Worm (Caenorhabditis elegans) whole organism, late embryonic: ENCODE measurements around the gene R03H10.11.

Experiments used
- C08G9.2 ChIP-seq: sonication (generic microtip); optimal IDR thresholded peaks from 2 replicates; lab custom pipeline; 2016; ENCODE audit warnings: mild to moderate bottlenecking, missing genetic modification characterization, moderate library complexity, missing compliant biosample characterization
- C38D4.7 ChIP-seq: fragments of 200-800 bp; sonication (Bioruptor generic); optimal IDR thresholded peaks from 2 replicates; lab custom pipeline; 2018; ENCODE audit warnings: mild to moderate bottlenecking, missing genetic modification characterization, moderate library complexity, missing compliant biosample characterization
- K02D7.2 ChIP-seq: sonication (generic microtip); optimal IDR thresholded peaks from 2 replicates; lab custom pipeline; 2017; ENCODE audit warnings: mild to moderate bottlenecking, missing genetic modification characterization, missing compliant biosample characterization
- T23F11.4 ChIP-seq: fragments of 200-800 bp; sonication (Bioruptor generic); optimal IDR thresholded peaks from 2 replicates; lab custom pipeline; 2018; ENCODE audit warnings: mild to moderate bottlenecking, missing genetic modification characterization, missing compliant biosample characterization
- ahr-1 ChIP-seq: sonication (generic microtip); optimal IDR thresholded peaks from 2 replicates; lab custom pipeline; 2016; ENCODE audit warnings: missing genetic modification characterization, missing compliant biosample characterization
- ama-1 ChIP-seq: fragments of 150-350 bp; optimal IDR thresholded peaks from 2 replicates; lab custom pipeline; 2014
- ceh-14 ChIP-seq: sonication (generic microtip); optimal IDR thresholded peaks from 2 replicates; lab custom pipeline; 2016; ENCODE audit warnings: missing genotype, missing genetic modification characterization, missing compliant biosample characterization
- ceh-19 ChIP-seq: fragments of 200-800 bp; sonication (Bioruptor generic); optimal IDR thresholded peaks from 2 replicates; lab custom pipeline; 2018; ENCODE audit warnings: mild to moderate bottlenecking, missing genetic modification characterization, missing compliant biosample characterization
- ceh-2 ChIP-seq: sonication (generic microtip); optimal IDR thresholded peaks from 2 replicates; lab custom pipeline; 2016; ENCODE audit warnings: missing genotype, missing genetic modification characterization, missing compliant biosample characterization
- ceh-24 ChIP-seq: sonication (generic microtip); optimal IDR thresholded peaks from 2 replicates; lab custom pipeline; 2016; ENCODE audit warnings: mild to moderate bottlenecking, missing genetic modification characterization, missing compliant biosample characterization
- ceh-30 ChIP-seq: fragments of 150-350 bp; optimal IDR thresholded peaks from 2 replicates; lab custom pipeline; 2014; ENCODE audit warnings: missing biosample characterization, missing genetic modification characterization
- ceh-31 ChIP-seq: sonication (generic microtip); optimal IDR thresholded peaks from 2 replicates; lab custom pipeline; 2016; ENCODE audit warnings: missing genetic modification characterization, missing compliant biosample characterization
- ceh-34 ChIP-seq: sonication (generic microtip); optimal IDR thresholded peaks from 2 replicates; lab custom pipeline; 2016; ENCODE audit warnings: mild to moderate bottlenecking, missing genetic modification characterization, missing compliant biosample characterization
- ceh-45 ChIP-seq: fragments of 200-800 bp; sonication (Bioruptor generic); IDR thresholded peaks from 2 replicates; pipeline ENCODE4 v1.3.6; 2022; ENCODE audit warnings: missing genetic modification reagents, missing genetic modification characterization, missing compliant biosample characterization
- ceh-48 ChIP-seq: sonication (generic microtip); optimal IDR thresholded peaks from 2 replicates; lab custom pipeline; 2016; ENCODE audit warnings: missing genetic modification characterization, inconsistent platforms, missing compliant biosample characterization
- ceh-9 ChIP-seq: sonication (generic microtip); optimal IDR thresholded peaks from 2 replicates; lab custom pipeline; 2016; ENCODE audit warnings: mild to moderate bottlenecking, missing genetic modification characterization, inconsistent platforms, missing compliant biosample characterization
- dmd-4 ChIP-seq: sonication (generic microtip); optimal IDR thresholded peaks from 2 replicates; lab custom pipeline; 2016; ENCODE audit warnings: borderline replicate concordance, missing genetic modification characterization, missing compliant biosample characterization
- dve-1 ChIP-seq: sonication (generic microtip); optimal IDR thresholded peaks from 2 replicates; lab custom pipeline; 2017; ENCODE audit warnings: antibody characterized with exemption, mild to moderate bottlenecking, missing genetic modification characterization, missing compliant biosample characterization
- eyg-1 ChIP-seq: sonication (generic microtip); optimal IDR thresholded peaks from 2 replicates; lab custom pipeline; 2016; ENCODE audit warnings: missing genotype, missing genetic modification characterization, missing compliant biosample characterization
- fax-1 ChIP-seq: sonication (generic microtip); optimal IDR thresholded peaks from 2 replicates; lab custom pipeline; 2016; ENCODE audit warnings: missing genotype, missing genetic modification characterization, missing compliant biosample characterization
- fkh-10 ChIP-seq: fragments of 150-350 bp; optimal IDR thresholded peaks from 2 replicates; lab custom pipeline; 2014; ENCODE audit warnings: missing biosample characterization, missing genetic modification reagents, missing genetic modification characterization
- fkh-6 ChIP-seq: sonication (generic microtip); optimal IDR thresholded peaks from 2 replicates; lab custom pipeline; 2016; ENCODE audit warnings: missing genetic modification characterization, missing compliant biosample characterization
- gmeb-2 ChIP-seq: sonication (generic microtip); optimal IDR thresholded peaks from 2 replicates; lab custom pipeline; 2016; ENCODE audit warnings: missing genetic modification characterization, inconsistent platforms, missing compliant biosample characterization
- hlh-15 ChIP-seq: sonication (generic microtip); optimal IDR thresholded peaks from 2 replicates; lab custom pipeline; 2016; ENCODE audit warnings: missing genetic modification characterization, missing compliant biosample characterization
- hlh-30 ChIP-seq: sonication (generic microtip); optimal IDR thresholded peaks from 2 replicates; lab custom pipeline; 2017; ENCODE audit warnings: antibody characterized with exemption, missing genetic modification characterization, missing compliant biosample characterization; ENCODE audit not compliant: insufficient read depth
- hlh-6 ChIP-seq: sonication (generic microtip); optimal IDR thresholded peaks from 2 replicates; lab custom pipeline; 2016; ENCODE audit warnings: missing genotype, missing genetic modification characterization, missing compliant biosample characterization
- lim-6 ChIP-seq: sonication (generic microtip); optimal IDR thresholded peaks from 2 replicates; lab custom pipeline; 2016; ENCODE audit warnings: missing genetic modification characterization, missing compliant biosample characterization
- madf-2 ChIP-seq: sonication (generic microtip); optimal IDR thresholded peaks from 2 replicates; lab custom pipeline; 2017; ENCODE audit warnings: missing genetic modification characterization, missing compliant biosample characterization
- mec-3 ChIP-seq: sonication (generic microtip); optimal IDR thresholded peaks from 2 replicates; lab custom pipeline; 2016; ENCODE audit warnings: borderline replicate concordance, missing genetic modification characterization, missing compliant biosample characterization
- nfya-1 ChIP-seq: sonication (generic microtip); optimal IDR thresholded peaks from 2 replicates; lab custom pipeline; 2017; ENCODE audit warnings: missing genetic modification characterization, mild to moderate bottlenecking, missing compliant biosample characterization, antibody characterized with exemption, moderate library complexity
- nhr-11 ChIP-seq: fragments of 150-350 bp; optimal IDR thresholded peaks from 2 replicates; lab custom pipeline; 2014; ENCODE audit warnings: missing biosample characterization, missing genetic modification characterization
- npax-4 ChIP-seq: sonication (generic microtip); optimal IDR thresholded peaks from 2 replicates; lab custom pipeline; 2016; ENCODE audit warnings: missing genetic modification characterization, missing compliant biosample characterization
- pax-1 ChIP-seq: fragments of 150-350 bp; optimal IDR thresholded peaks from 2 replicates; lab custom pipeline; 2014; ENCODE audit warnings: missing biosample characterization, missing genetic modification characterization
- pha-4 ChIP-seq: fragments of 150-350 bp; optimal IDR thresholded peaks from 2 replicates; lab custom pipeline; 2018; ENCODE audit warnings: missing biosample characterization, missing genetic modification reagents, missing genetic modification characterization
- pqm-1 ChIP-seq: sonication (generic microtip); optimal IDR thresholded peaks from 2 replicates; lab custom pipeline; 2016; ENCODE audit warnings: missing genetic modification characterization, missing compliant biosample characterization
- pros-1 ChIP-seq: fragments of 150-350 bp; optimal IDR thresholded peaks from 2 replicates; lab custom pipeline; 2014; ENCODE audit warnings: missing biosample characterization, missing genetic modification reagents, missing genetic modification characterization
- ref-2 ChIP-seq: sonication (generic microtip); optimal IDR thresholded peaks from 2 replicates; lab custom pipeline; 2016; ENCODE audit warnings: missing genetic modification characterization, missing compliant biosample characterization
- sdc-2 ChIP-seq: sonication (generic microtip); optimal IDR thresholded peaks from 2 replicates; lab custom pipeline; 2016; ENCODE audit warnings: missing genotype, missing genetic modification characterization, missing compliant biosample characterization
- sox-2 ChIP-seq: fragments of 200-800 bp; sonication (Bioruptor generic); IDR thresholded peaks from 2 replicates; pipeline ENCODE4 v1.3.6; 2022; ENCODE audit warnings: missing genetic modification reagents, missing genetic modification characterization, missing compliant biosample characterization
- tbx-2 ChIP-seq: sonication (generic microtip); optimal IDR thresholded peaks from 2 replicates; lab custom pipeline; 2016; ENCODE audit warnings: missing genetic modification characterization, missing compliant biosample characterization
- tbx-7 ChIP-seq: sonication (generic microtip); optimal IDR thresholded peaks from 2 replicates; lab custom pipeline; 2016; ENCODE audit warnings: missing genotype, missing genetic modification characterization, missing compliant biosample characterization
- unc-42 ChIP-seq: sonication (generic microtip); optimal IDR thresholded peaks from 2 replicates; lab custom pipeline; 2016; ENCODE audit warnings: missing genotype, missing genetic modification characterization, missing compliant biosample characterization
- unc-55 ChIP-seq: sonication (generic microtip); optimal IDR thresholded peaks from 2 replicates; lab custom pipeline; 2017; ENCODE audit warnings: missing biosample characterization, missing genetic modification reagents, missing genetic modification characterization
- zip-5 ChIP-seq: sonication (generic microtip); optimal IDR thresholded peaks from 2 replicates; lab custom pipeline; 2016; ENCODE audit warnings: missing genetic modification characterization, missing compliant biosample characterization
- ztf-16 ChIP-seq: sonication (generic microtip); optimal IDR thresholded peaks from 2 replicates; lab custom pipeline; 2017; ENCODE audit warnings: missing genetic modification characterization, missing compliant biosample characterization

R03H10.11 gene

ce11 chrII:4151499-4152132 lies 30.8 kb upstream of the R03H10.11 start:
- peak; percentile 14 for TF ChIP-seq ref-2
- no peak for TF ChIP-seq tbx-7 (tag; lab: Kevin White, UChicago)
- no peak for TF ChIP-seq C08G9.2 (tag; lab: Kevin White, UChicago)
- no peak for TF ChIP-seq ceh-30 (tag; lab: Kevin White, UChicago)
- no peak for TF ChIP-seq K02D7.2 (tag; lab: Kevin White, UChicago)
- no peak for TF ChIP-seq ceh-2 (tag; lab: Kevin White, UChicago)
- TF ChIP-seq fax-1 (tag; lab: Kevin White, UChicago): no peak
- no peak for TF ChIP-seq C38D4.7 (GFP tag; lab: Kevin White, UChicago)
- TF ChIP-seq hlh-30 (tag; lab: Kevin White, UChicago): no peak
- TF ChIP-seq pax-1 (tag; lab: Kevin White, UChicago): no peak
- TF ChIP-seq unc-42 (tag; lab: Kevin White, UChicago): no peak
- peak; percentile 16 for TF ChIP-seq ceh-31
- no peak for TF ChIP-seq ama-1 (lab: Kevin White, UChicago)
- no peak for TF ChIP-seq ceh-14 (tag; lab: Kevin White, UChicago)
- peak; percentile 16 for TF ChIP-seq nfya-1 (tag; lab: Kevin White, UChicago)
- no peak for TF ChIP-seq hlh-15 (tag; lab: Kevin White, UChicago)
- TF ChIP-seq fkh-6: no peak
- TF ChIP-seq ahr-1: no peak
- peak; percentile 24 for TF ChIP-seq mec-3 (tag; lab: Kevin White, UChicago)
- no peak for TF ChIP-seq zip-5 (tag; lab: Kevin White, UChicago)
- no peak for TF ChIP-seq hlh-6
- TF ChIP-seq fkh-10 (GFP tag; lab: Kevin White, UChicago): no peak
- no peak for TF ChIP-seq ztf-16 (tag; lab: Kevin White, UChicago)

ce11 chrII:4152864-4153263 lies 29.6 kb upstream of the R03H10.11 start:
- TF ChIP-seq hlh-15 (tag; lab: Kevin White, UChicago): no peak
- TF ChIP-seq tbx-2: no peak

- TF ChIP-seq C38D4.7 (GFP tag; lab: Kevin White, UChicago): no peak
- TF ChIP-seq ceh-19 (GFP tag; lab: Kevin White, UChicago): no peak
- TF ChIP-seq sox-2 (GFP tag; lab: Robert Waterston, UW): no peak
- TF ChIP-seq dve-1: peak; percentile 32
These were observed 27.2 kb upstream of the R03H10.11 start, which contains the start of gene R03H10.2 for ce11 chrII:4155112-4155823. Gene R03H10.2 (plus strand): TSS chrII:4155773.

- TF ChIP-seq ceh-19 (GFP tag; lab: Kevin White, UChicago): no peak
- TF ChIP-seq ceh-9 (tag; lab: Kevin White, UChicago): no peak
- TF ChIP-seq T23F11.4: no peak
- TF ChIP-seq ceh-24: no peak
- TF ChIP-seq npax-4 (tag; lab: Kevin White, UChicago): no peak
- TF ChIP-seq ceh-48 (tag; lab: Kevin White, UChicago): no peak
- TF ChIP-seq eyg-1 (tag; lab: Kevin White, UChicago): no peak
- TF ChIP-seq pqm-1 (tag; lab: Kevin White, UChicago): no peak
These were observed 24.6 kb upstream of the R03H10.11 start for ce11 chrII:4157817-4158216.

ce11 chrII:4159570-4159969 lies 22.9 kb upstream of the R03H10.11 start:
- TF ChIP-seq dmd-4 (tag; lab: Kevin White, UChicago) (no peak), fkh-10 (GFP tag; lab: Kevin White, UChicago) (no peak), sdc-2 (tag; lab: Kevin White, UChicago) (no peak), eyg-1 (tag; lab: Kevin White, UChicago) (no peak), pha-4 (no peak), ceh-45 (GFP tag; lab: Robert Waterston, UW) (no peak), pqm-1 (tag; lab: Kevin White, UChicago) (no peak), gmeb-2 (tag; lab: Kevin White, UChicago) (no peak), ceh-34 (tag; lab: Kevin White, UChicago) (no peak), lim-6 (tag; lab: Kevin White, UChicago) (no peak), fkh-6 (no peak), madf-2 (no peak), unc-55 (GFP tag; lab: Kevin White, UChicago) (no peak), pros-1 (no peak), nhr-11 (tag; lab: Kevin White, UChicago) (no peak), ahr-1 (no peak)
